Worm (Caenorhabditis elegans): Measurements from ENCODE around the gene irld-11.

DNA sequence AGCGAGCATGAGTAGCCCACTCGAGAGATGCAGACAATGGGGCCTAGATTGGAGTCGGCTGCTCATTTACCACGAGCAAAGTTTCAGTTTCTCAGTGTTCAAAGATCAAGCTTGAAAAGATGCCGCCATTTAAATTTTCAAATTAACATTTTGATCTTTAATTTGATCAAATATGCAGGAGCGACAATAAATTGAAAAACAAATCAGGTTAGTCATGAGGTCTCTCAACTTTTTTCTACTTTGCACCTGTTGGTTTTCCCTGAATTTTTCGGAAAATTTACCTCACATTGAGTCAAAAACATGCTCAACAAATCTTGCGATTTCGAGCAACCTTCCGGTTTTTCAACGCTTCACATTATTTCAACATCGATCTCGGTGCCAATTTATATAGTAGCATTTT, 30.4 kb downstream of the irld-11 start, which contains the start of gene srh-5:
- TF ChIP-seq ref-1 (GFP tag; conservative IDR thresholded peaks at IDR 0.05) (no peak), med-1 (GFP tag; optimal IDR thresholded peaks at IDR 0.05; ENCODE audit: insufficient read depth) (no peak), cog-1 (tag; optimal IDR thresholded peaks at IDR 0.05) (no peak), flt-1 (GFP tag; IDR thresholded peaks at IDR 0.05) (no peak), ztf-23 (GFP tag; IDR thresholded peaks at IDR 0.05) (no peak), T22C8.4 (GFP tag; IDR thresholded peaks at IDR 0.05) (no peak)
